Worm (Caenorhabditis elegans) whole organism, L2 larva: ENCODE measurements around the gene henn-1.

Experiments used
- C34F6.9 ChIP-seq: fragments of 150-350 bp; optimal IDR thresholded peaks from 2 replicates; lab custom pipeline; 2014; ENCODE audit warnings: missing biosample characterization, missing genetic modification characterization
- F13H6.1 ChIP-seq: sonication (generic microtip); optimal IDR thresholded peaks from 2 replicates; lab custom pipeline; 2016; ENCODE audit warnings: missing genetic modification characterization, missing compliant biosample characterization
- R02D3.7 ChIP-seq: fragments of 150-350 bp; optimal IDR thresholded peaks from 2 replicates; lab custom pipeline; 2014; ENCODE audit warnings: missing biosample characterization, missing genetic modification characterization
- Y55F3AM.14 ChIP-seq: fragments of 200-800 bp; sonication (Bioruptor generic); optimal IDR thresholded peaks from 2 replicates; lab custom pipeline; 2018; ENCODE audit warnings: mild to moderate bottlenecking, missing genetic modification characterization, missing compliant biosample characterization
- ZK546.5 ChIP-seq: sonication (generic microtip); optimal IDR thresholded peaks from 2 replicates; lab custom pipeline; 2017; ENCODE audit warnings: missing biosample characterization, missing genetic modification characterization
- aly-2 ChIP-seq: fragments of 150-350 bp; optimal IDR thresholded peaks from 2 replicates; lab custom pipeline; 2014; ENCODE audit warnings: missing biosample characterization, missing genetic modification characterization
- ama-1 ChIP-seq: fragments of 150-350 bp; optimal IDR thresholded peaks from 2 replicates; lab custom pipeline; 2018; ENCODE audit warnings: inconsistent platforms
- blmp-1 ChIP-seq: sonication (generic microtip); optimal IDR thresholded peaks from 2 replicates; lab custom pipeline; 2017; ENCODE audit warnings: missing genetic modification characterization, mild to moderate bottlenecking, missing compliant biosample characterization, antibody characterized with exemption, moderate library complexity; ENCODE audit not compliant: insufficient read depth
- crh-2 ChIP-seq: sonication (generic microtip); optimal IDR thresholded peaks from 2 replicates; lab custom pipeline; 2017; ENCODE audit warnings: missing biosample characterization, missing genetic modification characterization
- dmd-4 ChIP-seq: sonication (generic microtip); optimal IDR thresholded peaks from 2 replicates; lab custom pipeline; 2017; ENCODE audit warnings: missing biosample characterization, missing genetic modification characterization
- elt-1 ChIP-seq: fragments of 150-350 bp; optimal IDR thresholded peaks from 2 replicates; lab custom pipeline; 2014; ENCODE audit warnings: missing biosample characterization, missing genetic modification characterization
- lin-11 ChIP-seq: fragments of 150-350 bp; sonication (generic microtip); optimal IDR thresholded peaks from 2 replicates; lab custom pipeline; 2014; ENCODE audit warnings: missing biosample characterization, missing genetic modification characterization, inconsistent platforms, mixed read lengths
- lin-13 ChIP-seq: fragments of 150-350 bp; optimal IDR thresholded peaks from 2 replicates; lab custom pipeline; 2014; ENCODE audit warnings: missing biosample characterization, missing genetic modification reagents, missing genetic modification characterization
- lin-39 ChIP-seq: fragments of 150-350 bp; optimal IDR thresholded peaks from 2 replicates; lab custom pipeline; 2014; ENCODE audit warnings: missing biosample characterization, missing genetic modification reagents, missing genetic modification characterization
- lsy-2 ChIP-seq, 2 experiments: fragments of 150-350 bp in 1 of 2; sonication (generic microtip) in 1 of 2; optimal IDR thresholded peaks; 2 replicates each; lab custom pipeline; 2014 to 2017; ENCODE audit warnings: missing biosample characterization in 2 of 2, missing genetic modification characterization in 2 of 2
- mbf-1 ChIP-seq: sonication (generic microtip); optimal IDR thresholded peaks from 2 replicates; lab custom pipeline; 2017; ENCODE audit warnings: missing biosample characterization, missing genetic modification characterization
- nhr-10 ChIP-seq: sonication (generic microtip); optimal IDR thresholded peaks from 2 replicates; lab custom pipeline; 2017; ENCODE audit warnings: missing biosample characterization, missing genetic modification characterization
- nhr-11 ChIP-seq: fragments of 150-350 bp; optimal IDR thresholded peaks from 2 replicates; lab custom pipeline; 2014; ENCODE audit warnings: missing biosample characterization, missing genetic modification characterization
- nhr-12 ChIP-seq: fragments of 150-350 bp; optimal IDR thresholded peaks from 2 replicates; lab custom pipeline; 2014; ENCODE audit warnings: missing biosample characterization, missing genetic modification characterization
- nhr-129 ChIP-seq: fragments of 150-350 bp; optimal IDR thresholded peaks from 2 replicates; lab custom pipeline; 2014; ENCODE audit warnings: missing biosample characterization, missing genetic modification characterization
- nhr-21 ChIP-seq: fragments of 150-350 bp; optimal IDR thresholded peaks from 2 replicates; lab custom pipeline; 2014; ENCODE audit warnings: missing biosample characterization, missing genetic modification characterization
- nhr-23 ChIP-seq: fragments of 150-350 bp; optimal IDR thresholded peaks from 2 replicates; lab custom pipeline; 2014; ENCODE audit warnings: missing biosample characterization, missing genetic modification reagents, missing genetic modification characterization
- nhr-237 ChIP-seq: fragments of 150-350 bp; optimal IDR thresholded peaks from 2 replicates; lab custom pipeline; 2014; ENCODE audit warnings: missing biosample characterization, missing genetic modification characterization
- nhr-25 ChIP-seq: fragments of 150-350 bp; sonication (generic microtip); optimal IDR thresholded peaks from 3 replicates; lab custom pipeline; 2014; ENCODE audit warnings: missing biosample characterization, missing genetic modification characterization
- nhr-6 ChIP-seq: fragments of 150-350 bp; optimal IDR thresholded peaks from 2 replicates; lab custom pipeline; 2014; ENCODE audit warnings: missing biosample characterization, missing genetic modification characterization
- peb-1 ChIP-seq: fragments of 150-350 bp; optimal IDR thresholded peaks from 2 replicates; lab custom pipeline; 2014; ENCODE audit warnings: missing biosample characterization, missing genetic modification characterization
- sem-4 ChIP-seq: fragments of 150-350 bp; optimal IDR thresholded peaks from 2 replicates; lab custom pipeline; 2014; ENCODE audit warnings: missing biosample characterization, missing genetic modification reagents, missing genetic modification characterization
- skn-1 ChIP-seq: sonication (generic microtip); optimal IDR thresholded peaks from 2 replicates; lab custom pipeline; 2017; ENCODE audit warnings: missing biosample characterization, missing genetic modification characterization
- sma-9 ChIP-seq, 2 experiments: fragments of 150-350 bp in 1 of 2; sonication (generic microtip) in 1 of 2; optimal IDR thresholded peaks; 2 replicates each; lab custom pipeline; 2014 to 2016; ENCODE audit warnings: missing genetic modification characterization in 2 of 2, mild to moderate bottlenecking in 1 of 2, missing biosample characterization in 1 of 2, missing compliant biosample characterization in 1 of 2, missing genetic modification reagents in 1 of 2, moderate library complexity in 1 of 2
- snpc-4 ChIP-seq: fragments of 150-350 bp; optimal IDR thresholded peaks from 2 replicates; lab custom pipeline; 2014; ENCODE audit warnings: missing biosample characterization, missing genetic modification characterization
- unc-39 ChIP-seq: fragments of 150-350 bp; optimal IDR thresholded peaks from 2 replicates; lab custom pipeline; 2014; ENCODE audit warnings: missing biosample characterization, missing genetic modification characterization
- unc-55 ChIP-seq: fragments of 150-350 bp; sonication (generic microtip); optimal IDR thresholded peaks from 3 replicates; lab custom pipeline; 2014; ENCODE audit warnings: missing biosample characterization, missing genetic modification reagents, missing genetic modification characterization
- unc-62 ChIP-seq: fragments of 150-350 bp; optimal IDR thresholded peaks from 2 replicates; lab custom pipeline; 2014; ENCODE audit warnings: missing biosample characterization, missing genetic modification reagents, missing genetic modification characterization
- zag-1 ChIP-seq: fragments of 150-350 bp; optimal IDR thresholded peaks from 2 replicates; lab custom pipeline; 2014; ENCODE audit warnings: missing biosample characterization, missing genetic modification characterization
- ztf-1 ChIP-seq: fragments of 200-800 bp; sonication (Bioruptor generic); conservative IDR thresholded peaks from 2 replicates; pipeline ENCODE4 v1.3.6; 2022; ENCODE audit warnings: missing genetic modification characterization, missing compliant biosample characterization
- ztf-11 ChIP-seq: sonication (generic microtip); optimal IDR thresholded peaks from 2 replicates; lab custom pipeline; 2017; ENCODE audit warnings: missing biosample characterization, missing genetic modification characterization
- ztf-4 ChIP-seq: fragments of 150-350 bp; optimal IDR thresholded peaks from 2 replicates; lab custom pipeline; 2014; ENCODE audit warnings: missing biosample characterization, missing genetic modification characterization

The henn-1 gene

DNA sequence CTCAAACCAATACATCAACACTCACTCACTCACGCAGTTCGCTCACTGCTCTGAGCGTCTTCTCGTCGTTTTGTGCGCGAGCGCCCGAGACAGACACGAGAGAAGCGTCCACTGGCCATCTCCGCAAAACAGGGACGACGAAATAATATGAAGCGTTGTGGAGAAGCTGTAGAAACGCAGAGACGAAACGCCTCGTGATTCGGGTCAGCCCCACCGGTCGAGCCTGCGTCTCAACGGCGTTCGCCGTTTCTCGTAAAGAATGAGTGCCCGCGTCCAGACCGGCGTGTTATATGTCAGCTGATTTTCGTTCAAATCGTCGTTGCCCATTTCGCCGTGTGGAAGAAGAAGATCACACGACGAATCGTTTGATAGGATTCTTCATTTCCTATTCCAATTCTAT lies 4.9 kb upstream of the henn-1 start, which contains the start of gene fbxl-1 (continued):
- TF ChIP-seq zag-1 (peak; percentile 66), F13H6.1 (tag; lab: Kevin White, UChicago) (peak; percentile 87)

DNA sequence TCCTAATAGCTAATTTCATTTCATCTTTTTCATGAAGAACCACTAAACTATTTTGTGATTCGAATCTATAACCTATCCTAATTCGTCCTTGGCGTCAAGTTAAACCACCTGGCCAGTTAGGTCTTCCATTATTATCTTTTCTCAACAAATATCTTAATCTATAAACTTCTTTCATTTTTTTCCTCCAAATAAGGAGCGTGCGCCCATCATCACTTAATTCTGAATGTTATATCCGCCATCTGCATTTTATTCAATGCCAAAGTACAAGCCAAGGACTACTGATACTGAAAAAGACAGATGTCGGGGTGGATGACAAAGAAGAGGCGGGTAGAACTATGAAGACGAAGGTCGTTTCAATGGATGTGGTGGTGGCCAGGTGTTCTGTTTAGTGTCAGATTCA lies 3.5 kb upstream of the henn-1 start:
- TF ChIP-seq dmd-4 (no peak), nhr-237 (tag; lab: Kevin White, UChicago) (no peak), ZK546.5 (tag; lab: Kevin White, UChicago) (no peak), nhr-25 (tag; lab: Kevin White, UChicago) (peak; percentile 44)

- TF ChIP-seq lsy-2 (tag; optimal IDR thresholded peaks at IDR 0.05; lab: Kevin White, UChicago) (peak in 1 of 2 experiments; percentile 57), nhr-21 (tag; lab: Kevin White, UChicago) (no peak), nhr-10 (tag; lab: Kevin White, UChicago) (no peak), F13H6.1 (tag; lab: Kevin White, UChicago) (no peak), nhr-237 (tag; lab: Kevin White, UChicago) (no peak), unc-62 (no peak), nhr-12 (tag; lab: Kevin White, UChicago) (no peak), zag-1 (no peak), snpc-4 (no peak), nhr-23 (tag; lab: Kevin White, UChicago) (no peak), unc-39 (no peak), Y55F3AM.14 (GFP tag; lab: Kevin White, UChicago) (no peak), ZK546.5 (tag; lab: Kevin White, UChicago) (no peak), lin-13 (GFP tag; lab: Kevin White, UChicago) (no peak), dmd-4 (no peak), nhr-129 (peak; percentile 2), crh-2 (peak; percentile 42), mbf-1 (tag; lab: Kevin White, UChicago) (no peak), sem-4 (tag; lab: Kevin White, UChicago) (no peak), blmp-1 (tag; lab: Kevin White, UChicago) (no peak), aly-2 (tag; lab: Kevin White, UChicago) (no peak), ama-1 (lab: Kevin White, UChicago) (no peak), sma-9 (GFP tag; optimal IDR thresholded peaks at IDR 0.05; lab: Kevin White, UChicago) (peak; percentile 8), sma-9 (tag; optimal IDR thresholded peaks at IDR 0.05; lab: Kevin White, UChicago) (no peak), ztf-4 (no peak), peb-1 (tag; lab: Kevin White, UChicago) (no peak), skn-1 (no peak), ztf-11 (tag; lab: Kevin White, UChicago) (no peak), nhr-11 (no peak), C34F6.9 (tag; lab: Kevin White, UChicago) (peak; percentile 48), ztf-1 (GFP tag; lab: Robert Waterston, UW) (no peak), nhr-6 (tag; lab: Kevin White, UChicago) (peak; percentile 41)
- TF ChIP-seq, all 48 proteins: peak for 6
Measured at ce11 chrIII:8229480-8229879, 3.0 kb upstream of the henn-1 start.

- TF ChIP-seq lin-39 (tag; lab: Kevin White, UChicago) (no peak), nhr-11 (no peak), nhr-23 (tag; lab: Kevin White, UChicago) (no peak), R02D3.7 (tag; lab: Kevin White, UChicago) (no peak)
Measured at ce11 chrIII:8235358-8235757, 2.9 kb downstream of the henn-1 start, which contains the start of gene C02F5.14. Gene C02F5.14 (minus strand): TSS chrIII:8235514.

ce11 chrIII:8235880-8236279 lies 3.4 kb downstream of the henn-1 start, which contains the start of gene C02F5.5:
Gene C02F5.5 (plus strand): TSS chrIII:8236180.
- TF ChIP-seq elt-1 (tag; lab: Kevin White, UChicago) (no peak), sem-4 (tag; lab: Kevin White, UChicago) (no peak), ztf-4 (no peak), lin-11 (tag; lab: Kevin White, UChicago) (no peak), unc-55 (GFP tag; lab: Kevin White, UChicago) (no peak), dmd-4 (no peak), nhr-11 (no peak)
